Worm (Caenorhabditis elegans) whole organism, late embryonic: ENCODE measurements around the gene F49C5.9.

Source experiments
- Y22D7AL.16 ChIP-seq: sonication (generic microtip); optimal IDR thresholded peaks from 2 replicates; lab custom pipeline; 2016; ENCODE audit warnings: missing genetic modification characterization, missing compliant biosample characterization
- ama-1 ChIP-seq: fragments of 150-350 bp; optimal IDR thresholded peaks from 2 replicates; lab custom pipeline; 2014
- lin-11 ChIP-seq: fragments of 200-800 bp; sonication (Bioruptor generic); optimal IDR thresholded peaks from 2 replicates; lab custom pipeline; 2018; ENCODE audit warnings: mild to moderate bottlenecking, missing genetic modification characterization, missing compliant biosample characterization
- tbx-2 ChIP-seq: sonication (generic microtip); optimal IDR thresholded peaks from 2 replicates; lab custom pipeline; 2016; ENCODE audit warnings: missing genetic modification characterization, missing compliant biosample characterization

DNA sequence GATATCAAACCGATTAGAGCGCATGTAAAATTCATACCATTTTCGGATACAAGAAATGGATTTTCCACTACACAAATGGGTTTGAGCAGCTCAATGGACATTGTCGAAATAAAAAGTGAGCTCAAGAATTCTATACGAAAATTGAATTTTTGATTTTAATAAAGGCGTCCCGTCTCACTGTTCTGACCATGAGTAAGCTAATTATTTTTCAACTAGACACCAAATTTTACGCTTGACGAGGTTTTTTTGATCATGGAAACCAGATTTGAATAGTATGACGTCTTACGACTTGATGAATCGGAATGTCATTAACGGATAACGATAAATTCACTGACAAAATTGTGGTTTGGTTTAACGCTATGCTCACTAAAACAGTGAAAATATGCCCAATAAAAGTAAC, 28.1 kb downstream of the F49C5.9 start, which contains the start of gene srh-61:
- TF ChIP-seq Y22D7AL.16 (tag; lab: Kevin White, UChicago), result no peak
- TF ChIP-seq tbx-2, result no peak
- no peak for TF ChIP-seq lin-11 (tag; lab: Kevin White, UChicago)
- no peak for TF ChIP-seq ama-1 (lab: Kevin White, UChicago)
